Fruit fly (Drosophila melanogaster) whole organism, adult: ENCODE measurements around the gene Edg78E.
A peak's percentile ranks its signal among the peaks of the same experiment; 100 is the strongest.

ENCODE experiments used
- CG11617 ChIP-seq: fragments of 200-800 bp; sonication (Bioruptor generic); optimal IDR thresholded peaks from 2 replicates; lab custom pipeline; 2017; ENCODE audit warnings: mild to moderate bottlenecking, missing biosample characterization, missing genetic modification reagents, missing genetic modification characterization
- CG12768 ChIP-seq: fragments of 200-800 bp; sonication (Bioruptor generic); optimal IDR thresholded peaks from 2 replicates; lab custom pipeline; 2017; ENCODE audit warnings: missing biosample characterization, missing genetic modification characterization, mild to moderate bottlenecking, moderate library complexity, missing genetic modification reagents
- CG14711 ChIP-seq: fragments of 200-800 bp; sonication (Bioruptor generic); optimal IDR thresholded peaks from 2 replicates; lab custom pipeline; 2018; ENCODE audit warnings: missing biosample characterization, mild to moderate bottlenecking, missing genetic modification characterization, moderate library complexity
- CG1620 ChIP-seq: fragments of 200-800 bp; sonication (Bioruptor generic); optimal IDR thresholded peaks from 2 replicates; lab custom pipeline; 2016; ENCODE audit warnings: missing biosample characterization, missing genetic modification characterization
- CG33017 ChIP-seq: fragments of 200-800 bp; sonication (Bioruptor generic); optimal IDR thresholded peaks from 2 replicates; lab custom pipeline; 2018; ENCODE audit warnings: missing biosample characterization, mild to moderate bottlenecking, missing genetic modification characterization, moderate library complexity
- CG5204 ChIP-seq: fragments of 200-800 bp; sonication (Bioruptor generic); optimal IDR thresholded peaks from 2 replicates; lab custom pipeline; 2016; ENCODE audit warnings: missing biosample characterization, missing genetic modification characterization
- CG7045 ChIP-seq: fragments of 200-800 bp; sonication (Bioruptor generic); optimal IDR thresholded peaks from 2 replicates; lab custom pipeline; 2017; ENCODE audit warnings: missing biosample characterization, mild to moderate bottlenecking, missing genetic modification characterization
- CG7101 ChIP-seq: fragments of 200-800 bp; sonication (Bioruptor generic); optimal IDR thresholded peaks from 2 replicates; lab custom pipeline; 2018; ENCODE audit warnings: missing biosample characterization, mild to moderate bottlenecking, missing genetic modification characterization, moderate library complexity
- Clk ChIP-seq: fragments of 200-800 bp; sonication (Bioruptor generic); optimal IDR thresholded peaks from 2 replicates; lab custom pipeline; 2017; ENCODE audit warnings: missing biosample characterization, missing genetic modification characterization
- Crg-1 ChIP-seq: fragments of 200-800 bp; sonication (Bioruptor generic); optimal IDR thresholded peaks from 2 replicates; lab custom pipeline; 2016; ENCODE audit warnings: missing biosample characterization, missing genetic modification characterization
- Hr96 ChIP-seq: fragments of 200-800 bp; sonication (Bioruptor generic); optimal IDR thresholded peaks from 2 replicates; lab custom pipeline; 2016; ENCODE audit warnings: missing biosample characterization, missing genetic modification characterization
- Mnt ChIP-seq: fragments of 200-800 bp; sonication (Bioruptor generic); optimal IDR thresholded peaks from 2 replicates; lab custom pipeline; 2016; ENCODE audit warnings: missing biosample characterization, mild to moderate bottlenecking, missing genetic modification characterization
- bab1 ChIP-seq: fragments of 200-800 bp; sonication (Bioruptor generic); optimal IDR thresholded peaks from 3 replicates; lab custom pipeline; 2019; ENCODE audit warnings: missing biosample characterization, mild to moderate bottlenecking, missing genetic modification characterization, moderate library complexity
- cic ChIP-seq: fragments of 200-800 bp; sonication (Bioruptor generic); optimal IDR thresholded peaks from 2 replicates; lab custom pipeline; 2017; ENCODE audit warnings: missing biosample characterization, mild to moderate bottlenecking, missing genetic modification characterization, moderate library complexity
- cnc ChIP-seq, 2 experiments: fragments of >200 bp; optimal IDR thresholded peaks; 2 replicates each; lab custom pipeline; 2017
- kay ChIP-seq: fragments of 200-800 bp; sonication (Bioruptor generic); peaks from one replicate; lab custom pipeline; 2016; ENCODE audit warnings: missing biosample characterization, missing genetic modification characterization, borderline replicate concordance
- ovo ChIP-seq: fragments of 200-800 bp; sonication (Bioruptor generic); optimal IDR thresholded peaks from 2 replicates; lab custom pipeline; 2016; ENCODE audit warnings: missing biosample characterization, missing genetic modification characterization
- pad ChIP-seq: fragments of 200-800 bp; sonication (Bioruptor generic); optimal IDR thresholded peaks from 3 replicates; lab custom pipeline; 2017; ENCODE audit warnings: missing biosample characterization, missing genetic modification characterization, mild to moderate bottlenecking, moderate library complexity, missing genetic modification reagents
- tj ChIP-seq: fragments of 200-800 bp; sonication (Bioruptor generic); optimal IDR thresholded peaks from 3 replicates; lab custom pipeline; 2017; ENCODE audit warnings: missing biosample characterization, mild to moderate bottlenecking, missing genetic modification characterization, moderate library complexity
- toe ChIP-seq: fragments of 200-800 bp; sonication (Bioruptor generic); optimal IDR thresholded peaks from 2 replicates; lab custom pipeline; 2016; ENCODE audit warnings: missing biosample characterization, missing genetic modification characterization

The Edg78E gene

DNA sequence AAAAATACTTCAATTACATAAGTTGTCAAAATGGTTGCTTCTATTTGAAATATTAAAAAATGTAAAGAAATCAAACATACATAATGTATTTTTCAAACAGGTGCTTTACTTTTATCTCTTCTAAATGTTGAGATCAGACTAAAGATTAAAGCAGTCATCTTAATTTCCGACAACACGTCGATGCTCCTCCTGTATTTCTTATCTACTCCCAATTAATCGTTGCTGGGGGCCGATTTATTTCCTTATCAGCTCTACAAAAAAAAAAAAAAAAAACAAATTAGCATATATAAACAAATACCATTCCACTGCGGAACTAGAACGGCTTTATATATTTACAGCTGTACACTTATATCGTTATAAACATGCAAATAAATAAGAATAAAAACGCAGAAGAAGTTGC, 15.9 kb downstream of the Edg78E start:
- TF ChIP-seq cic (GFP tag; lab: Kevin White, UChicago) = no peak

DNA sequence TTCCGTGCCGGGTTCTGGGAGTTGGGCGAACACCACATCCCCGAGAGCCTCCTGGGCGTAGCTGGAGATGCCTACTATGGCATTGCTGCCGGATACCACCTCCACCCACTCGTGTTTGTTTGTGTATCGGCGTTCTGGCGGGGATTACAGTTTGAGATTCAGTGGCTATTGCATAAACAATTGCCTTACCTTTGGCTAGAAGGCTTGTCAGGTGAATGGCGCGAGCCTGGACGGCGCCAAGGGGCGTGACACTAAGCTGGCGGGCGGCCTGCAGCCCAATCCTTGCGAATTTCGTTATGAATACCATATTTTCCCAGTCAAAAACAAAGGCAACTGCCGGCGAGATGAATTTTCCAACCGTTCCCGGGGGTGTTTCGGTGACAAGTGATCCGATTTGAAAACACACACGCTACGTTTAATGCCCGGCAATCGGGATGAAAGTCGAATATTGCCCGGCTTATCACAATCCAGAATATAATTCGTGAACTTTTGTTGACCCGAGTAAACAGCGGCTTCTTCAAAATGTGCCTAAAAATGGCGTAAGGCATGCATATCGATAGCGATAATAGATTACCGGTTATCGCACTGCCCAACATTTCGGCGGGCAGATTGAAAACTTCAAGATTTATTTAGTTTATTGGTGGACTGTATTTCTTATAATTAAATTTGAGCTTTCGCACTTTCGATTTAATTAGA, 16.5 kb downstream of the Edg78E start, which contains the start of gene ppl:
Gene ppl (minus strand): TSS at position 511 of the 696 bp plus-strand sequence.
- TF ChIP-seq cic (GFP tag; lab: Kevin White, UChicago) (peak; percentile 53), CG33017 (tag; lab: Kevin White, UChicago) (no peak), CG7101 (tag; lab: Kevin White, UChicago) (peak; percentile 29), Mnt (GFP tag; lab: Kevin White, UChicago) (peak; percentile 37), Clk (GFP tag; lab: Kevin White, UChicago) (no peak)

DNA sequence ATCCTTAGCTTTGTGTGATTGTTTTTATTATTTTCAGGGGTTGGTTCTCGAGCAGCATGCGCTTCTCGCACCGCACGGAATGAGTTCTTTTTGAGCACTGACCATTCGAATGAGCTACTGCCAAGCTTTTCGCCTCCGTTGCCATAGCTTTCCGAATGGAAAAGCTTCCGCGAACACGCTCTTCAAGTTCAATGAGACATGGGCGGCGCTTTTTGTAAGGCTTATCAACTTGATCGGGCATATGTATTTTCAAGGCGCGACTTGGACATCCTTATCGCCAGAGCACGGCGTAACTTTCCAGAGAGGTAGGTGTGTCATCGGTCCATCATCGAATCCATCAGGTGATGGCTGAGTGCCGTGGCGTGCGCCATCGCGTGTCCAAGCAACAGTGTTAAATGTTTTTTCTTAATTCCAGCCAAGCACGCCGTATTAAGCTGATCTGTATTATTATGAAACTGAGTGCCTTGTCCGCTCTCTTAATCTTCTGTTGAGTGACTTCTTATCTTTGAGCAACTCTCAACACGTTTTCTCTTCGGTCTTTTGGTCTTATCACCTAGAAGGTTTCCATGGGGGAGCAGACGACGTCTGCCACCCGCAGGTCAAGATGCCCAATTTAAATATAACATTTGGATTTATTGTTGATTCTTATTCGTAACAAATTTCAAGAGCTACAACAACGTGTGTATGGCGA, 17.6 kb downstream of the Edg78E start, which contains the start of gene AcCoAS:
Gene AcCoAS (minus strand): TSS at position 368 of the 691 bp plus-strand sequence.
- TF ChIP-seq bab1 (GFP tag; lab: Kevin White, UChicago) (peak; percentile 66), CG33017 (tag; lab: Kevin White, UChicago) (peak; percentile 84), Crg-1 (GFP tag; lab: Kevin White, UChicago) (peak; percentile 74), kay (peak; percentile 96), cic (GFP tag; lab: Kevin White, UChicago) (peak; percentile 87), Mnt (GFP tag; lab: Kevin White, UChicago) (peak; percentile 66), CG7101 (tag; lab: Kevin White, UChicago) (peak; percentile 72), CG11617 (GFP tag; lab: Kevin White, UChicago) (peak; percentile 58), pad (peak; percentile 51), CG5204 (no peak), CG14711 (tag; lab: Kevin White, UChicago) (peak; percentile 51), CG7045 (peak; percentile 64), Clk (GFP tag; lab: Kevin White, UChicago) (no peak), Hr96 (peak; percentile 45), CG12768 (GFP tag; lab: Kevin White, UChicago) (peak; percentile 81), toe (GFP tag; lab: Kevin White, UChicago) (no peak), ovo (GFP tag; lab: Kevin White, UChicago) (no peak), tj (peak; percentile 8), cnc (optimal IDR thresholded peaks at IDR 0.05; lab: Kevin White, UChicago) (no peak), CG1620 (peak; percentile 18)

DNA sequence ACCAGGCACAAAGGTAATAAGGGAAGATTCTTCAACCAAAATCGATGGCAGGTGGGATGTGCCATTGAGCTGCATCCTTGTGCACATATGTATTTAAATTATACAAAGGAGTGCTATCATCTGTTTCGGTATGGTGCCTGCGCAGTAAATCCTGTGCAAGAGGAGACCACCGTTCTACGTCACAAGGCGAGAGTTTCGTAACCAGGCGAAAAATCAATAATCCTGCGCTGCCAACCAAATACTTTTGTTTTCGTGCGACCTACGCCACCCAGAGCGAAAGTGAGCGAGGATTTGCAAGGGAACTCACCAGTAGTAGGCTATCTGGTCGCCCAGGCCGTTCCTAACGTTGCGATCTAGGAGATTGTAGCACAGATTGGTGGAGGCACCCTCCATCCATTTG, 18.4 kb downstream of the Edg78E start:
- TF ChIP-seq pad (no peak), cnc (optimal IDR thresholded peaks at IDR 0.05; lab: Kevin White, UChicago) (no peak), tj (no peak), Hr96 (no peak), bab1 (GFP tag; lab: Kevin White, UChicago) (no peak), kay (no peak), Clk (GFP tag; lab: Kevin White, UChicago) (no peak), Mnt (GFP tag; lab: Kevin White, UChicago) (no peak), CG14711 (tag; lab: Kevin White, UChicago) (no peak), CG7101 (tag; lab: Kevin White, UChicago) (no peak), cic (GFP tag; lab: Kevin White, UChicago) (no peak)

DNA sequence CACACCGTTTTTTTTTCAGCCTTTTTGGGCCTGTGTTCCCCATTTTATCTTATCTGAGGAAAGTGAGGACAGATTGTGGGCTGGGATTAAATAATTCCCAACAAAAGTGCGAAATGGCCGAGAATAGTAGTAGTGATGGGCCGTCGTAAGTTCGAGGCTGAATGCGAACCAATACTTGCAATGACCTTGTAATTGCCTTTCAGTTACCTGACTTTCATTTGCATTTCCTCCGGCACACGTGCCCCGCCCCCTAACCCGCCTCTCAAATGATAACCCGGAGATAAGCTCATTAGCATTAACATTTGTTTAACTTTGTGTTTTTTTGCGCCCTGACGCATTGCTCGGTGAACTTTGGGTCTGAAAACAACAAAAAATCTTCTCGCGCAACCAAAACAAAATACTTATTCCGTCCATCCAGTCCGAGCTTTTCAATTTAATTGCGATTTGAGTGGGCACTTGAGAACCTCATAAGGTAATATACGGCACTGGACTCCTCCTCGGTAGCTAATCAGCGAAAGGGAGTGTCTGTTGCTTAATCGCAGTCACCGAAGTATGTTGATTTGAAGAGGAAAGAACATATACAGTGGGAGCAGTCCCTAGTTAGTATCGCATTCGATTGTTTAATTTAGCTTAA, 19.6 kb downstream of the Edg78E start:
- TF ChIP-seq CG12768 (GFP tag; lab: Kevin White, UChicago) (peak; percentile 56), Mnt (GFP tag; lab: Kevin White, UChicago) (peak; percentile 24), cic (GFP tag; lab: Kevin White, UChicago) (peak; percentile 66), CG7101 (tag; lab: Kevin White, UChicago) (no peak)

DNA sequence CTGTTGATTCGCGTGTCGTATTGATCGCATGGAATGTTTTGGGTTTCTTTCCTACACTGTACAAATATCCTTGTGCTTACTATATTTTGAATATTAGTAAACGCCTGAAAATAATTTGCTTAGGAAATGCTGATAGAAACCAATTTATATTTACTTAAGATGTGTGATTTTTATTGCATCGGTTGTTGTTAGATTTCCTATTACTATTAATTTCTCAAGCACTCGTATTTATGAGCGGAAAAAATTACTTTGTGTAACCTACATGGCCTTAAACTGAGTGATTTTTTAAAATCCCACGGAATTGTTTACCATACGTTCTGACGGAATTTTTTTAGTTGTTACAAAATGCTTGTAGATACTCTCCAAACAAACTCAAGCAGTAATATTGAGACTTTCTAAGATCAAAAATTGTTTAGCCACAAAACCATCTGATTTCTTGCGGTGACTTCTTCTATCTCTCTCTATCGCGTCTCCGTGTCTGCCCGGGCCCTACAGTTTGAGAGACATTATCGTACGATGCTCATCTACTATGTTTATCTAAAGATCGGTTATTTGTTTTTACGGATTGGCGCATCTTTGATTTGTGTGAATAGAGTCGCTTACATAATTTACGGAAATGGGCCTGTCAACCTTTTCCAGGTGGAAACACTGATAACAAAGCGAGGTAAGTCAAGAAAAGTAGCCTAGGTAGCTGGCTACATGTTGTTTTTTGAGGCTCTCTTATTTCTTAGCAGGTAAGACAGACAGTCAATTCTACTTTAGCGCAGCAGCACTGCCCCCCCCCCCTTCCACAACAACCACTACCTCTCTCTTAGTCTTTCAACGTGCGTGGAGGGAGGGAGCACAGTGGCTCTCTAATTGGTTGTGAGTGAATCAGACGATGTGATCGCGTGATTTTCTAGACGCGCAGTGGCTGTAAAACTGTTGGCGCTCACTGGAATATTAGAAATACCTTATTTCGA, 21.0 kb downstream of the Edg78E start:
- TF ChIP-seq CG11617 (GFP tag; lab: Kevin White, UChicago) (no peak), Mnt (GFP tag; lab: Kevin White, UChicago) (no peak), kay (no peak), Clk (GFP tag; lab: Kevin White, UChicago) (no peak), Hr96 (no peak), tj (peak; percentile 23), Crg-1 (GFP tag; lab: Kevin White, UChicago) (no peak), cnc (optimal IDR thresholded peaks at IDR 0.05; lab: Kevin White, UChicago) (no peak), toe (GFP tag; lab: Kevin White, UChicago) (peak; percentile 28), CG12768 (GFP tag; lab: Kevin White, UChicago) (peak; percentile 62), CG33017 (tag; lab: Kevin White, UChicago) (no peak), cic (GFP tag; lab: Kevin White, UChicago) (no peak), pad (peak; percentile 46), ovo (GFP tag; lab: Kevin White, UChicago) (peak; percentile 46), CG7101 (tag; lab: Kevin White, UChicago) (peak; percentile 52), CG14711 (tag; lab: Kevin White, UChicago) (peak; percentile 55), CG5204 (no peak), CG1620 (peak; percentile 9), CG7045 (peak; percentile 56), bab1 (GFP tag; lab: Kevin White, UChicago) (peak; percentile 78)
